Worm (Caenorhabditis elegans): ENCODE measurements around the gene idh-2.

Gene idh-2

ce11 chrX:11203773-11204172 is 12.0 kb upstream of the idh-2 start, which contains the start of gene C34F6.11:
Gene C34F6.11 (minus strand): TSS chrX:11203932.
- TF ChIP-seq scrt-1 (GFP tag; IDR thresholded peaks at IDR 0.05) (no peak), ceh-13 (GFP tag; optimal IDR thresholded peaks at IDR 0.05) (no peak), aly-1 (tag; optimal IDR thresholded peaks at IDR 0.05) (no peak), tbx-37 (GFP tag; conservative IDR thresholded peaks at IDR 0.05) (no peak)

- TF ChIP-seq sea-1 (GFP tag; conservative IDR thresholded peaks at IDR 0.05) (no peak), aly-1 (tag; optimal IDR thresholded peaks at IDR 0.05) (no peak), pes-1 (GFP tag; IDR thresholded peaks at IDR 0.05) (0 out of 2 replicates have a peak, but pooled peaks have one; percentile 20), F13C5.2 (tag; optimal IDR thresholded peaks at IDR 0.05) (peak; percentile 60), ets-7 (tag; optimal IDR thresholded peaks at IDR 0.05) (peak; percentile 18)
Observed at ce11 chrX:11206953-11207352, 8.8 kb upstream of the idh-2 start, which contains the start of gene hst-2. Gene hst-2 (minus strand): TSS chrX:11207155.

- TF ChIP-seq hmbx-1 (tag; optimal IDR thresholded peaks at IDR 0.05), result no peak
- no peak for TF ChIP-seq tbx-11 (GFP tag; IDR thresholded peaks at IDR 0.05)
- no peak for TF ChIP-seq hnd-1 (tag; optimal IDR thresholded peaks at IDR 0.05)
- no peak for TF ChIP-seq aly-1 (tag; optimal IDR thresholded peaks at IDR 0.05)
- TF ChIP-seq hmg-4 (GFP tag; optimal IDR thresholded peaks at IDR 0.05), result no peak
- no peak for TF ChIP-seq ets-7 (tag; optimal IDR thresholded peaks at IDR 0.05)
- TF ChIP-seq B0310.2 (tag; optimal IDR thresholded peaks at IDR 0.05), result no peak
- TF ChIP-seq tra-4 (tag; optimal IDR thresholded peaks at IDR 0.05), result no peak
- TF ChIP-seq sea-1 (GFP tag; conservative IDR thresholded peaks at IDR 0.05), result no peak
- no peak for TF ChIP-seq ceh-13 (GFP tag; optimal IDR thresholded peaks at IDR 0.05)
- TF ChIP-seq pes-1 (GFP tag; IDR thresholded peaks at IDR 0.05), result no peak
- TF ChIP-seq ama-1 (optimal IDR thresholded peaks at IDR 0.05), result no peak
- TF ChIP-seq tbx-37 (GFP tag; conservative IDR thresholded peaks at IDR 0.05), result no peak
Observed at ce11 chrX:11208788-11209187, 7.0 kb upstream of the idh-2 start, which contains the start of gene C34F6.5. Gene C34F6.5 (minus strand): TSS chrX:11208888.

ce11 chrX:11210417-11210816 is 5.4 kb upstream of the idh-2 start:
- TF ChIP-seq hmg-4 (GFP tag; optimal IDR thresholded peaks at IDR 0.05) (peak; percentile 63), sea-1 (GFP tag; conservative IDR thresholded peaks at IDR 0.05) (no peak), B0310.2 (tag; optimal IDR thresholded peaks at IDR 0.05) (no peak), flt-1 (GFP tag; IDR thresholded peaks at IDR 0.05) (no peak)

- no peak for TF ChIP-seq tbx-37 (GFP tag; conservative IDR thresholded peaks at IDR 0.05)
- no peak for TF ChIP-seq B0310.2 (tag; optimal IDR thresholded peaks at IDR 0.05)
- TF ChIP-seq ets-7 (tag; optimal IDR thresholded peaks at IDR 0.05), result no peak
- TF ChIP-seq ceh-36 (tag; optimal IDR thresholded peaks at IDR 0.05), result no peak
- TF ChIP-seq hmg-4 (GFP tag; optimal IDR thresholded peaks at IDR 0.05), result no peak
- TF ChIP-seq ceh-13 (GFP tag; optimal IDR thresholded peaks at IDR 0.05), result no peak
- TF ChIP-seq scrt-1 (GFP tag; IDR thresholded peaks at IDR 0.05), result no peak
- no peak for TF ChIP-seq hmbx-1 (tag; optimal IDR thresholded peaks at IDR 0.05)
- TF ChIP-seq flt-1 (GFP tag; IDR thresholded peaks at IDR 0.05), result no peak
Observed at ce11 chrX:11211360-11211759, 4.4 kb upstream of the idh-2 start.

- TF ChIP-seq pes-1 (GFP tag; IDR thresholded peaks at IDR 0.05), result no peak
- TF ChIP-seq sea-1 (GFP tag; conservative IDR thresholded peaks at IDR 0.05), result no peak
- TF ChIP-seq aly-1 (tag; optimal IDR thresholded peaks at IDR 0.05), result no peak
- TF ChIP-seq tra-4 (tag; optimal IDR thresholded peaks at IDR 0.05), result no peak
- TF ChIP-seq F13C5.2 (tag; optimal IDR thresholded peaks at IDR 0.05), result no peak
- TF ChIP-seq hmg-4 (GFP tag; optimal IDR thresholded peaks at IDR 0.05), result no peak
- TF ChIP-seq hmbx-1 (tag; optimal IDR thresholded peaks at IDR 0.05), result no peak
- TF ChIP-seq B0310.2 (tag; optimal IDR thresholded peaks at IDR 0.05), result no peak
- no peak for TF ChIP-seq ama-1 (optimal IDR thresholded peaks at IDR 0.05)
- TF ChIP-seq tbx-11 (GFP tag; IDR thresholded peaks at IDR 0.05), result no peak
Observed at ce11 chrX:11222597-11223218, 6.9 kb downstream of the idh-2 start, which contains the start of gene C34F6.9. Gene C34F6.9 (minus strand): TSS chrX:11222647.

ce11 chrX:11226595-11226994 is 10.8 kb downstream of the idh-2 start, which contains the start of gene C34F6.12:
Gene C34F6.12 (minus strand): TSS chrX:11226695.
- no peak for TF ChIP-seq hmbx-1 (tag; optimal IDR thresholded peaks at IDR 0.05)

- TF ChIP-seq F13C5.2 (tag; optimal IDR thresholded peaks at IDR 0.05), result no peak
- TF ChIP-seq flt-1 (GFP tag; IDR thresholded peaks at IDR 0.05), result no peak
- no peak for TF ChIP-seq ets-7 (tag; optimal IDR thresholded peaks at IDR 0.05)
Observed at ce11 chrX:11240585-11241115, 24.9 kb downstream of the idh-2 start, which contains the start of gene C34F6.10. Gene C34F6.10 (minus strand): TSS chrX:11240635.

- TF ChIP-seq tbx-37 (GFP tag; conservative IDR thresholded peaks at IDR 0.05) (no peak), hmg-4 (GFP tag; optimal IDR thresholded peaks at IDR 0.05) (no peak), sea-1 (GFP tag; conservative IDR thresholded peaks at IDR 0.05) (no peak), hmbx-1 (tag; optimal IDR thresholded peaks at IDR 0.05) (no peak), pes-1 (GFP tag; IDR thresholded peaks at IDR 0.05) (no peak), ceh-13 (GFP tag; optimal IDR thresholded peaks at IDR 0.05) (no peak), ama-1 (optimal IDR thresholded peaks at IDR 0.05) (no peak), hnd-1 (tag; optimal IDR thresholded peaks at IDR 0.05) (no peak)
Observed at ce11 chrX:11241479-11241878, 25.7 kb downstream of the idh-2 start.
